Fruit fly (Drosophila melanogaster): Measurements from ENCODE around the gene Ca-beta.
A peak's percentile ranks its signal among the peaks of the same experiment; 100 is the strongest.

Ca-beta gene

dm6 chr2L:11189116-11189449, 14.3 kb downstream of the Ca-beta start:
- TF ChIP-seq CG1603 (tag; optimal IDR thresholded peaks at IDR 0.05) (peak; percentile 64), kni (GFP tag; optimal IDR thresholded peaks at IDR 0.05) (peak; percentile 30), unpg (GFP tag; optimal IDR thresholded peaks at IDR 0.05) (peak; percentile 72), CG10979 (tag; optimal IDR thresholded peaks at IDR 0.05) (peak; percentile 83), CG17385 (GFP tag; optimal IDR thresholded peaks at IDR 0.05) (peak; percentile 3), dmrt11E (tag; optimal IDR thresholded peaks at IDR 0.05) (peak; percentile 95), CG8290 (GFP tag; optimal IDR thresholded peaks at IDR 0.05) (peak; percentile 62), CG8290 (tag; optimal IDR thresholded peaks at IDR 0.05) (no peak), row (GFP tag; IDR thresholded peaks at IDR 0.05) (peak; percentile 76), CG10366 (GFP tag; IDR thresholded peaks at IDR 0.05) (peak; percentile 23; the same call in 1 of the 2 replicates), CG13424 (tag; optimal IDR thresholded peaks at IDR 0.05) (peak; percentile 10), al (GFP tag; IDR thresholded peaks at IDR 0.05) (no peak), CG16813 (GFP tag; IDR thresholded peaks at IDR 0.05; ENCODE audit: partially characterized antibody) (0 out of 3 replicates have a peak, but pooled peaks have one; percentile 37), tgo (GFP tag; IDR thresholded peaks at IDR 0.05) (peak; percentile 20; the same call in 1 of the 3 replicates), chm (GFP tag; IDR thresholded peaks at IDR 0.05) (peak; percentile 79; the same call in 1 of the 2 replicates), Nf-YB (GFP tag; optimal IDR thresholded peaks at IDR 0.05) (peak; percentile 48), Xbp1 (GFP tag; optimal IDR thresholded peaks at IDR 0.05) (peak; percentile 32), gcm (GFP tag; optimal IDR thresholded peaks at IDR 0.05) (peak; percentile 55), Xrp1 (GFP tag; IDR thresholded peaks at IDR 0.05) (peak; percentile 86), prd (optimal IDR thresholded peaks at IDR 0.05) (no peak), prd (GFP tag; IDR thresholded peaks at IDR 0.05) (peak; percentile 68), CG10209 (GFP tag; optimal IDR thresholded peaks at IDR 0.05) (peak; percentile 70), dmrt99B (tag; optimal IDR thresholded peaks at IDR 0.05) (peak; percentile 13), sisA (GFP tag; IDR thresholded peaks at IDR 0.05) (peak; percentile 27; the same call in 1 of the 2 replicates), tio (GFP tag; optimal IDR thresholded peaks at IDR 0.05) (peak; percentile 55), CG10959 (GFP tag; IDR thresholded peaks at IDR 0.05) (peak; percentile 85), ERR (GFP tag; optimal IDR thresholded peaks at IDR 0.05) (no peak), Bteb2 (GFP tag; optimal IDR thresholded peaks at IDR 0.05) (no peak), CG10462 (GFP tag; optimal IDR thresholded peaks at IDR 0.05) (peak; percentile 37), CG17328 (GFP tag; IDR thresholded peaks at IDR 0.05) (peak; percentile 75), CG12769 (tag; optimal IDR thresholded peaks at IDR 0.05) (no peak), inv (GFP tag; IDR thresholded peaks at IDR 0.05; ENCODE audit: partially characterized antibody) (no peak), Spps (tag; optimal IDR thresholded peaks at IDR 0.05) (peak; percentile 53), pan (optimal IDR thresholded peaks at IDR 0.05) (peak in 1 of 2 experiments; percentile 71), pan (GFP tag; optimal IDR thresholded peaks at IDR 0.05 in 1 of 2, IDR thresholded peaks at IDR 0.05 in 1 of 2) (peak; percentile 10 to 32), CG8089 (GFP tag; optimal IDR thresholded peaks at IDR 0.05) (no peak), D19A (tag; optimal IDR thresholded peaks at IDR 0.05) (peak; percentile 78), ap (GFP tag; IDR thresholded peaks at IDR 0.05) (no peak), CG4820 (GFP tag; optimal IDR thresholded peaks at IDR 0.05) (peak; percentile 52), Trl (optimal IDR thresholded peaks at IDR 0.05) (no peak), Trl (GFP tag; optimal IDR thresholded peaks at IDR 0.05) (no peak), Usf (GFP tag; optimal IDR thresholded peaks at IDR 0.05) (peak; percentile 50), CoRest (tag; optimal IDR thresholded peaks at IDR 0.05) (peak; percentile 45), Med (GFP tag) (peak; percentile 74), CG7556 (GFP tag; optimal IDR thresholded peaks at IDR 0.05) (peak; percentile 55), ssp (GFP tag; IDR thresholded peaks at IDR 0.05) (peak; percentile 51), CG7357 (GFP tag; IDR thresholded peaks at IDR 0.05) (no peak; the same call in 2 of the 3 replicates), Ptx1 (GFP tag; IDR thresholded peaks at IDR 0.05) (peak; percentile 41), Dip3 (GFP tag; optimal IDR thresholded peaks at IDR 0.05) (no peak), CG12104 (GFP tag; optimal IDR thresholded peaks at IDR 0.05) (peak; percentile 14), CG1024 (GFP tag; IDR thresholded peaks at IDR 0.05) (0 out of 2 replicates have a peak, but pooled peaks have one; percentile 9), H2.0 (GFP tag; IDR thresholded peaks at IDR 0.05) (peak; percentile 29; the same call in 1 of the 2 replicates)
